Worm (Caenorhabditis elegans) whole organism, L4 larva: Measurements from ENCODE around the gene mml-1.

Experiments
- F44E2.7 ChIP-seq: fragments of 200-800 bp; sonication (Bioruptor generic); IDR thresholded peaks from 2 replicates; pipeline ENCODE4 v2.1.2; 2022; ENCODE audit warnings: missing genetic modification characterization, missing compliant biosample characterization
- ZK546.5 ChIP-seq, 2 experiments: sonication (generic microtip); optimal IDR thresholded peaks; 2 replicates each; lab custom pipeline; 2017; ENCODE audit warnings: missing biosample characterization in 2 of 2, missing genetic modification characterization in 2 of 2
- ama-1 ChIP-seq: fragments of 150-350 bp; optimal IDR thresholded peaks from 2 replicates; lab custom pipeline; 2014; ENCODE audit warnings: inconsistent platforms, mixed read lengths
- egl-27 ChIP-seq: sonication (generic microtip); optimal IDR thresholded peaks from 3 replicates; lab custom pipeline; 2017; ENCODE audit warnings: missing biosample characterization, missing genetic modification reagents, missing genetic modification characterization
- mep-1 ChIP-seq: fragments of 150-350 bp; sonication (generic microtip); optimal IDR thresholded peaks from 3 replicates; lab custom pipeline; 2014; ENCODE audit warnings: missing biosample characterization, missing genetic modification characterization
- nhr-237 ChIP-seq: sonication (generic microtip); optimal IDR thresholded peaks from 2 replicates; lab custom pipeline; 2017; ENCODE audit warnings: missing biosample characterization, missing genetic modification characterization
- nhr-25 ChIP-seq: sonication (generic microtip); optimal IDR thresholded peaks from 2 replicates; lab custom pipeline; 2017; ENCODE audit warnings: missing genetic modification characterization, mild to moderate bottlenecking, missing compliant biosample characterization, antibody characterized with exemption, moderate library complexity, borderline replicate concordance; ENCODE audit not compliant: insufficient read depth
- nhr-41 ChIP-seq: fragments of 200-800 bp; sonication (Bioruptor generic); IDR thresholded peaks from 2 replicates; pipeline ENCODE4 v1.3.6; 2022; ENCODE audit warnings: missing genetic modification reagents, missing genetic modification characterization, missing compliant biosample characterization
- nhr-77 ChIP-seq: fragments of 150-350 bp; optimal IDR thresholded peaks from 2 replicates; lab custom pipeline; 2014; ENCODE audit warnings: missing biosample characterization, missing genetic modification characterization
- zip-11 ChIP-seq: fragments of 200-800 bp; sonication (Bioruptor generic); IDR thresholded peaks from 2 replicates; pipeline ENCODE4 v1.3.6; 2022; ENCODE audit warnings: missing genetic modification characterization, missing compliant biosample characterization

DNA sequence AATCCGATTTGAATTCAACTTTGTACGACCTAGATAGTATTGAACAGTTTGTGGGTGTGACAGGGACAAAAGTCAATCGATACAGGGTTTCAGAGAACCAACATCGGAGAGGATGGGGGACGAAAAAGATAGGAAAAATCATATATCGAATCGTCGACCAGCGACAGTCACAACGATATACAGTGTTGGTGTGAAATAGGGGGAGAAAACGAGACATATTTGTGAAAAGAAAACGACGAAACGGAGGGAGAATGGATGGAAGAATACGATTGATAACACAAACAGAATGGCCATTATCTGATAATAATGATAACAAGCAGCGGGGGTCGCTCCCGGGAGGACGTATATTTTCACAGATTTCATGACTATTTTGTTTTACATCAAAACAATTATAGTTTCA, 903 bp upstream of the mml-1 start:
- TF ChIP-seq nhr-41 (no peak), nhr-25 (no peak), zip-11 (no peak), F44E2.7 (GFP tag; lab: Robert Waterston, UW) (no peak), mep-1 (tag; lab: Kevin White, UChicago) (peak; percentile 12), egl-27 (tag; lab: Kevin White, UChicago) (no peak), ZK546.5 (tag; optimal IDR thresholded peaks at IDR 0.05; lab: Kevin White, UChicago) (no peak), nhr-77 (tag; lab: Kevin White, UChicago) (no peak), nhr-237 (tag; lab: Kevin White, UChicago) (no peak), ama-1 (lab: Kevin White, UChicago) (peak; percentile 3)
